Worm (Caenorhabditis elegans) whole organism, L4 larva: Measurements from ENCODE around the gene T01B11.1.

Experiments used
- F26F4.8 ChIP-seq: fragments of 200-800 bp; sonication (Bioruptor generic); conservative IDR thresholded peaks from 2 replicates; pipeline ENCODE4 v1.3.6; 2022; ENCODE audit warnings: missing genetic modification characterization, missing compliant biosample characterization
- F44E2.7 ChIP-seq: fragments of 200-800 bp; sonication (Bioruptor generic); IDR thresholded peaks from 2 replicates; pipeline ENCODE4 v2.1.2; 2022; ENCODE audit warnings: missing genetic modification characterization, missing compliant biosample characterization
- R02D3.7 ChIP-seq: fragments of 150-350 bp; sonication (generic microtip); optimal IDR thresholded peaks from 3 replicates; lab custom pipeline; 2014; ENCODE audit warnings: missing biosample characterization, missing genetic modification characterization
- T20F7.1 ChIP-seq: fragments of 200-800 bp; sonication (Bioruptor generic); optimal IDR thresholded peaks from 2 replicates; lab custom pipeline; 2018; ENCODE audit warnings: mild to moderate bottlenecking, missing genetic modification characterization, missing compliant biosample characterization
- Y5F2A.4 ChIP-seq: fragments of 200-800 bp; sonication (Bioruptor generic); optimal IDR thresholded peaks from 2 replicates; lab custom pipeline; 2018; ENCODE audit warnings: mild to moderate bottlenecking, missing genetic modification characterization, missing compliant biosample characterization
- Y75B8A.6 ChIP-seq: fragments of 200-800 bp; sonication (Bioruptor generic); IDR thresholded peaks from 2 replicates; pipeline ENCODE4 v1.3.6; 2022; ENCODE audit warnings: missing genetic modification reagents, missing genetic modification characterization, missing compliant biosample characterization
- ZK546.5 ChIP-seq, 2 experiments: sonication (generic microtip); optimal IDR thresholded peaks; 2 replicates each; lab custom pipeline; 2017; ENCODE audit warnings: missing biosample characterization in 2 of 2, missing genetic modification characterization in 2 of 2
- aly-2 ChIP-seq: sonication (generic microtip); optimal IDR thresholded peaks from 2 replicates; lab custom pipeline; 2018; ENCODE audit warnings: missing biosample characterization, missing genetic modification characterization
- ama-1 ChIP-seq: fragments of 150-350 bp; optimal IDR thresholded peaks from 2 replicates; lab custom pipeline; 2014; ENCODE audit warnings: inconsistent platforms, mixed read lengths
- arid-1 ChIP-seq: fragments of 200-800 bp; sonication (Bioruptor generic); conservative IDR thresholded peaks from 2 replicates; pipeline ENCODE4 v1.3.6; 2022; ENCODE audit warnings: missing genetic modification reagents, missing genetic modification characterization, missing compliant biosample characterization
- ceh-28 ChIP-seq: fragments of 150-350 bp; optimal IDR thresholded peaks from 2 replicates; lab custom pipeline; 2014; ENCODE audit warnings: missing biosample characterization, missing genetic modification reagents, missing genetic modification characterization
- ceh-32 ChIP-seq: sonication (generic microtip); optimal IDR thresholded peaks from 2 replicates; lab custom pipeline; 2016; ENCODE audit warnings: mild to moderate bottlenecking, missing genetic modification characterization, missing compliant biosample characterization; ENCODE audit not compliant: poor library complexity
- ces-1 ChIP-seq: fragments of 150-350 bp; sonication (generic microtip); optimal IDR thresholded peaks from 4 replicates; lab custom pipeline; 2014; ENCODE audit warnings: missing biosample characterization, missing genetic modification reagents, missing genetic modification characterization
- daf-16 ChIP-seq, 3 experiments: sonication (generic microtip); optimal IDR thresholded peaks; 2 replicates each; lab custom pipeline; 2016 to 2017; ENCODE audit warnings: missing genetic modification characterization in 3 of 3, missing genetic modification reagents in 3 of 3, mild to moderate bottlenecking in 2 of 3, missing compliant biosample characterization in 2 of 3, missing biosample characterization in 1 of 3, moderate library complexity in 1 of 3
- daf-8 ChIP-seq: fragments of 200-800 bp; sonication (Bioruptor generic); IDR thresholded peaks from 2 replicates; pipeline ENCODE4 v1.3.6; 2022; ENCODE audit warnings: missing genetic modification characterization, missing compliant biosample characterization
- dmd-6 ChIP-seq: fragments of 200-800 bp; sonication (Bioruptor generic); IDR thresholded peaks from 2 replicates; pipeline ENCODE4 v1.3.6; 2022; ENCODE audit warnings: missing genetic modification reagents, missing genetic modification characterization, missing compliant biosample characterization
- dmd-8 ChIP-seq: fragments of 200-800 bp; sonication (Bioruptor generic); IDR thresholded peaks from 2 replicates; pipeline ENCODE4 v1.3.6; 2022; ENCODE audit warnings: missing genetic modification characterization, missing compliant biosample characterization
- dmd-9 ChIP-seq: fragments of 200-800 bp; sonication (Bioruptor generic); IDR thresholded peaks from 2 replicates; pipeline ENCODE4 v1.3.6; 2022; ENCODE audit warnings: missing genetic modification reagents, missing genetic modification characterization, missing compliant biosample characterization
- egl-43 ChIP-seq: fragments of 200-800 bp; sonication (Bioruptor generic); IDR thresholded peaks from 2 replicates; pipeline ENCODE4 v1.3.6; 2022; ENCODE audit warnings: missing genetic modification reagents, missing genetic modification characterization, missing compliant biosample characterization
- gei-8 ChIP-seq: fragments of 200-800 bp; sonication (Bioruptor generic); optimal IDR thresholded peaks from 2 replicates; lab custom pipeline; 2018; ENCODE audit warnings: mild to moderate bottlenecking, missing genetic modification characterization, missing compliant biosample characterization
- hlh-30 ChIP-seq: sonication (generic microtip); optimal IDR thresholded peaks from 2 replicates; lab custom pipeline; 2017; ENCODE audit warnings: antibody characterized with exemption, mild to moderate bottlenecking, missing genetic modification characterization, missing compliant biosample characterization; ENCODE audit not compliant: insufficient read depth
- lin-13 ChIP-seq: fragments of 150-350 bp; optimal IDR thresholded peaks from 2 replicates; lab custom pipeline; 2014; ENCODE audit warnings: missing biosample characterization, missing genetic modification reagents, missing genetic modification characterization
- lin-29 ChIP-seq: fragments of 200-800 bp; sonication (Bioruptor generic); IDR thresholded peaks from 2 replicates; pipeline ENCODE4 v1.3.6; 2022; ENCODE audit warnings: missing genetic modification reagents, missing genetic modification characterization, missing compliant biosample characterization
- lin-39 ChIP-seq: fragments of 150-350 bp; optimal IDR thresholded peaks from 2 replicates; lab custom pipeline; 2014; ENCODE audit warnings: missing biosample characterization, missing genetic modification reagents, missing genetic modification characterization
- lir-3 ChIP-seq: sonication (generic microtip); optimal IDR thresholded peaks from 2 replicates; lab custom pipeline; 2016; ENCODE audit warnings: mild to moderate bottlenecking, missing genetic modification characterization, missing compliant biosample characterization
- madf-5 ChIP-seq, 2 experiments: fragments of 200-800 bp; sonication (Bioruptor generic); IDR thresholded peaks; 2 replicates each; pipeline ENCODE4 v1.3.6; 2022; ENCODE audit warnings: missing compliant biosample characterization in 2 of 2, missing genetic modification characterization in 2 of 2
- madf-9 ChIP-seq: fragments of 200-800 bp; sonication (Bioruptor generic); conservative IDR thresholded peaks from 2 replicates; pipeline ENCODE4 v1.3.6; 2022; ENCODE audit warnings: missing genetic modification reagents, missing genetic modification characterization, missing compliant biosample characterization
- mxl-2 ChIP-seq: fragments of 200-800 bp; sonication (Bioruptor generic); conservative IDR thresholded peaks from 2 replicates; pipeline ENCODE4 v1.3.6; 2022; ENCODE audit warnings: missing genetic modification reagents, missing genetic modification characterization, missing compliant biosample characterization
- nhr-102 ChIP-seq: sonication (generic microtip); optimal IDR thresholded peaks from 2 replicates; lab custom pipeline; 2016; ENCODE audit warnings: mild to moderate bottlenecking, missing genetic modification characterization, moderate library complexity, missing compliant biosample characterization
- nhr-237 ChIP-seq: sonication (generic microtip); optimal IDR thresholded peaks from 2 replicates; lab custom pipeline; 2017; ENCODE audit warnings: missing biosample characterization, missing genetic modification characterization
- nhr-25 ChIP-seq: sonication (generic microtip); optimal IDR thresholded peaks from 2 replicates; lab custom pipeline; 2017; ENCODE audit warnings: missing genetic modification characterization, mild to moderate bottlenecking, missing compliant biosample characterization, antibody characterized with exemption, moderate library complexity, borderline replicate concordance; ENCODE audit not compliant: insufficient read depth
- nhr-41 ChIP-seq: fragments of 200-800 bp; sonication (Bioruptor generic); IDR thresholded peaks from 2 replicates; pipeline ENCODE4 v1.3.6; 2022; ENCODE audit warnings: missing genetic modification reagents, missing genetic modification characterization, missing compliant biosample characterization
- nhr-42 ChIP-seq: fragments of 200-800 bp; sonication (Bioruptor generic); IDR thresholded peaks from 2 replicates; pipeline ENCODE4 v1.3.6; 2022; ENCODE audit warnings: missing genetic modification characterization, missing compliant biosample characterization
- nhr-48 ChIP-seq: sonication (generic microtip); optimal IDR thresholded peaks from 2 replicates; lab custom pipeline; 2016; ENCODE audit warnings: mild to moderate bottlenecking, missing genetic modification characterization, missing compliant biosample characterization
- nhr-76 ChIP-seq: fragments of 150-350 bp; optimal IDR thresholded peaks from 2 replicates; lab custom pipeline; 2014; ENCODE audit warnings: missing biosample characterization, missing genetic modification characterization
- nhr-77 ChIP-seq: fragments of 150-350 bp; optimal IDR thresholded peaks from 2 replicates; lab custom pipeline; 2014; ENCODE audit warnings: missing biosample characterization, missing genetic modification characterization
- pqm-1 ChIP-seq: sonication (generic microtip); optimal IDR thresholded peaks from 2 replicates; lab custom pipeline; 2017; ENCODE audit warnings: missing biosample characterization, missing genetic modification characterization
- rbr-2 ChIP-seq: sonication (generic microtip); optimal IDR thresholded peaks from 2 replicates; lab custom pipeline; 2016; ENCODE audit warnings: missing genotype, missing genetic modification characterization, missing compliant biosample characterization
- saeg-2 ChIP-seq: fragments of 200-800 bp; sonication (Bioruptor generic); IDR thresholded peaks from 2 replicates; pipeline ENCODE4 v1.3.6; 2022; ENCODE audit warnings: missing genetic modification reagents, missing genetic modification characterization, missing compliant biosample characterization
- skn-1 ChIP-seq: fragments of 150-350 bp; optimal IDR thresholded peaks from 2 replicates; lab custom pipeline; 2014; ENCODE audit warnings: missing biosample characterization, missing genetic modification characterization
- snpc-1.2 ChIP-seq: fragments of 200-800 bp; sonication (Bioruptor generic); IDR thresholded peaks from 2 replicates; pipeline ENCODE4 v1.3.6; 2022; ENCODE audit warnings: missing genetic modification reagents, missing genetic modification characterization, missing compliant biosample characterization
- spr-1 ChIP-seq: sonication (generic microtip); optimal IDR thresholded peaks from 2 replicates; lab custom pipeline; 2016; ENCODE audit warnings: mild to moderate bottlenecking, missing genetic modification characterization, missing compliant biosample characterization
- tra-1 ChIP-seq: fragments of 200-800 bp; sonication (Bioruptor generic); IDR thresholded peaks from 2 replicates; pipeline ENCODE4 v1.3.6; 2022; ENCODE audit warnings: missing genetic modification reagents, missing genetic modification characterization, missing compliant biosample characterization
- unc-39 ChIP-seq: sonication (generic microtip); optimal IDR thresholded peaks from 2 replicates; lab custom pipeline; 2017; ENCODE audit warnings: missing biosample characterization, missing genetic modification characterization
- unc-62 ChIP-seq, 3 experiments: fragments of 150-350 bp in 1 of 3; sonication (generic microtip); optimal IDR thresholded peaks in 2 of 3; peaks in 1 of 3; 1 replicate in 1 of 3; 2 replicates in 2 of 3; lab custom pipeline; 2014 to 2017; ENCODE audit warnings: missing biosample characterization in 3 of 3, missing genetic modification characterization in 3 of 3, missing genetic modification reagents in 3 of 3, missing genotype in 1 of 3

Gene T01B11.1

ce11 chrIV:8431567-8432458 is 15.2 kb upstream of the T01B11.1 start (continued):
- TF ChIP-seq spr-1 (tag; lab: Kevin White, UChicago), result peak; percentile 49
- peak; percentile 73 for TF ChIP-seq egl-43 (GFP tag; lab: Robert Waterston, UW)
- TF ChIP-seq ZK546.5 (tag; optimal IDR thresholded peaks at IDR 0.05; lab: Kevin White, UChicago), result no peak
- TF ChIP-seq gei-8 (GFP tag; lab: Kevin White, UChicago), result no peak
- TF ChIP-seq dmd-9 (GFP tag; lab: Robert Waterston, UW), result no peak; the same call in 1 of the 2 replicates
- peak in 1 of 2 experiments; percentile 93 for TF ChIP-seq unc-62 (GFP tag; optimal IDR thresholded peaks at IDR 0.05 in 1 of 2; lab: Kevin White, UChicago)
- TF ChIP-seq unc-62 (tag; optimal IDR thresholded peaks at IDR 0.05; lab: Kevin White, UChicago), result peak; percentile 15
- no peak for TF ChIP-seq pqm-1
- no peak for TF ChIP-seq nhr-25 (tag; lab: Kevin White, UChicago)
- TF ChIP-seq T20F7.1 (GFP tag; lab: Kevin White, UChicago), result peak; percentile 45
- peak; percentile 78; the same call in 1 of the 2 replicates for TF ChIP-seq saeg-2 (GFP tag; lab: Robert Waterston, UW)
- TF ChIP-seq Y75B8A.6 (GFP tag; lab: Robert Waterston, UW), result 0 out of 2 replicates have a peak, but pooled peaks have one; percentile 17
- TF ChIP-seq ces-1, result no peak
- no peak for TF ChIP-seq unc-39
- peak; percentile 34; the same call in 1 of the 2 replicates for TF ChIP-seq tra-1
- TF ChIP-seq ceh-32 (tag; lab: Kevin White, UChicago), result no peak
- no peak for TF ChIP-seq R02D3.7 (tag; lab: Kevin White, UChicago)
- TF ChIP-seq, all 104 proteins: peak for 59

ce11 chrIV:8432709-8433108 is 14.3 kb upstream of the T01B11.1 start, which contains the start of the genes T26A8.4 and pdtf-1:
Gene T26A8.4, minus strand, starts transcription at chrIV:8432893.
Gene pdtf-1, plus strand, starts transcription at chrIV:8433038.
- no peak for TF ChIP-seq ces-1
- no peak for TF ChIP-seq lin-39
- 0 out of 4 replicates have a peak, but pooled peaks of 1 of the 2 experiments have one; percentile 60 for TF ChIP-seq madf-5 (GFP tag; IDR thresholded peaks at IDR 0.05; lab: Robert Waterston, UW)
- no peak for TF ChIP-seq F26F4.8 (GFP tag; lab: Robert Waterston, UW)
- peak; percentile 16 for TF ChIP-seq Y5F2A.4 (GFP tag; lab: Kevin White, UChicago)
- no peak for TF ChIP-seq dmd-8 (GFP tag; lab: Robert Waterston, UW)
- TF ChIP-seq nhr-237 (tag; lab: Kevin White, UChicago), result peak; percentile 52
- peak; percentile 38 to 78 for TF ChIP-seq daf-16 (GFP tag; optimal IDR thresholded peaks at IDR 0.05; lab: Kevin White, UChicago)
- peak; percentile 82 for TF ChIP-seq daf-16 (tag; optimal IDR thresholded peaks at IDR 0.05; lab: Kevin White, UChicago)
- TF ChIP-seq nhr-25 (tag; lab: Kevin White, UChicago), result peak; percentile 91
- peak; percentile 70 for TF ChIP-seq lin-29 (GFP tag; lab: Robert Waterston, UW)
- peak; percentile 63 for TF ChIP-seq nhr-48 (tag; lab: Kevin White, UChicago)
- no peak; the same call in 1 of the 2 replicates for TF ChIP-seq egl-43 (GFP tag; lab: Robert Waterston, UW)
- TF ChIP-seq arid-1 (GFP tag; lab: Robert Waterston, UW), result peak; percentile 87
- peak; percentile 37 for TF ChIP-seq lir-3
- peak; percentile 24 for TF ChIP-seq nhr-76 (tag; lab: Kevin White, UChicago)
- peak; percentile 95 for TF ChIP-seq nhr-77 (tag; lab: Kevin White, UChicago)
- TF ChIP-seq dmd-6, result peak; percentile 79
- no peak; the same call in 1 of the 2 replicates for TF ChIP-seq mxl-2 (GFP tag; lab: Robert Waterston, UW)
- TF ChIP-seq ceh-28 (tag; lab: Kevin White, UChicago), result no peak
- TF ChIP-seq madf-9, result peak; percentile 78
- no peak for TF ChIP-seq nhr-41
- TF ChIP-seq nhr-42, result peak; percentile 87
- TF ChIP-seq hlh-30 (tag; lab: Kevin White, UChicago), result peak; percentile 99
- no peak for TF ChIP-seq aly-2 (tag; lab: Kevin White, UChicago)
- no peak for TF ChIP-seq skn-1
- peak; percentile 80 for TF ChIP-seq snpc-1.2 (GFP tag; lab: Robert Waterston, UW)
- TF ChIP-seq tra-1, result peak; percentile 75
- TF ChIP-seq pqm-1, result peak; percentile 20
- TF ChIP-seq lin-13, result peak; percentile 95
- TF ChIP-seq rbr-2 (tag; lab: Kevin White, UChicago), result peak; percentile 89
- TF ChIP-seq ama-1 (lab: Kevin White, UChicago), result peak; percentile 91
- no peak for TF ChIP-seq F44E2.7 (GFP tag; lab: Robert Waterston, UW)
- no peak for TF ChIP-seq daf-8 (GFP tag; lab: Robert Waterston, UW)
- peak; percentile 80 for TF ChIP-seq nhr-102 (tag; lab: Kevin White, UChicago)
